Worm (Caenorhabditis elegans) whole organism, L2 larva: ENCODE data around the gene K02C4.2.

ENCODE experiments used
- ceh-16 ChIP-seq: fragments of 150-350 bp; optimal IDR thresholded peaks from 2 replicates; lab custom pipeline; 2014; ENCODE audit warnings: missing biosample characterization, missing genetic modification characterization
- ceh-82 ChIP-seq: fragments of 150-350 bp; optimal IDR thresholded peaks from 2 replicates; lab custom pipeline; 2014; ENCODE audit warnings: missing biosample characterization, missing genetic modification characterization
- crh-2 ChIP-seq: sonication (generic microtip); optimal IDR thresholded peaks from 2 replicates; lab custom pipeline; 2017; ENCODE audit warnings: missing biosample characterization, missing genetic modification characterization
- lin-13 ChIP-seq: fragments of 150-350 bp; optimal IDR thresholded peaks from 2 replicates; lab custom pipeline; 2014; ENCODE audit warnings: missing biosample characterization, missing genetic modification reagents, missing genetic modification characterization
- nhr-77 ChIP-seq: fragments of 150-350 bp; optimal IDR thresholded peaks from 2 replicates; lab custom pipeline; 2014; ENCODE audit warnings: missing biosample characterization, missing genetic modification characterization
- unc-62 ChIP-seq: fragments of 150-350 bp; optimal IDR thresholded peaks from 2 replicates; lab custom pipeline; 2014; ENCODE audit warnings: missing biosample characterization, missing genetic modification reagents, missing genetic modification characterization

- TF ChIP-seq crh-2 (tag; lab: Kevin White, UChicago) (no peak), ceh-16 (tag; lab: Kevin White, UChicago) (no peak), lin-13 (GFP tag; lab: Kevin White, UChicago) (no peak), unc-62 (GFP tag; lab: Kevin White, UChicago) (no peak), nhr-77 (no peak), ceh-82 (tag; lab: Kevin White, UChicago) (no peak)
These were observed 17.6 kb upstream of the K02C4.2 start for ce11 chrII:8057911-8058310.
